Worm (Caenorhabditis elegans) whole organism, L4 larva: ENCODE results near the gene F54F7.14.

ENCODE experiments used
- D1046.2 ChIP-seq: fragments of 200-800 bp; sonication (Bioruptor generic); IDR thresholded peaks from 2 replicates; pipeline ENCODE4 v1.3.6; 2022; ENCODE audit warnings: missing genetic modification characterization, missing compliant biosample characterization
- F10B5.3 ChIP-seq: sonication (generic microtip); optimal IDR thresholded peaks from 2 replicates; lab custom pipeline; 2016; ENCODE audit warnings: mild to moderate bottlenecking, missing genetic modification characterization, missing compliant biosample characterization
- F26F4.8 ChIP-seq: fragments of 200-800 bp; sonication (Bioruptor generic); conservative IDR thresholded peaks from 2 replicates; pipeline ENCODE4 v1.3.6; 2022; ENCODE audit warnings: missing genetic modification characterization, missing compliant biosample characterization
- F37D6.2 ChIP-seq: sonication (generic microtip); optimal IDR thresholded peaks from 2 replicates; lab custom pipeline; 2016; ENCODE audit warnings: mild to moderate bottlenecking, missing genetic modification characterization, missing compliant biosample characterization
- F44E2.7 ChIP-seq: fragments of 200-800 bp; sonication (Bioruptor generic); IDR thresholded peaks from 2 replicates; pipeline ENCODE4 v2.1.2; 2022; ENCODE audit warnings: missing genetic modification characterization, missing compliant biosample characterization
- Y48G9A.11 ChIP-seq: fragments of 200-800 bp; sonication (Bioruptor generic); IDR thresholded peaks from 2 replicates; pipeline ENCODE4 v1.3.6; 2022; ENCODE audit warnings: missing genetic modification reagents, missing genetic modification characterization, missing compliant biosample characterization
- ZK546.5 ChIP-seq, 2 experiments: sonication (generic microtip); optimal IDR thresholded peaks; 2 replicates each; lab custom pipeline; 2017; ENCODE audit warnings: missing biosample characterization in 2 of 2, missing genetic modification characterization in 2 of 2
- aha-1 ChIP-seq: fragments of 150-350 bp; peaks from one replicate; lab custom pipeline; 2014; ENCODE audit warnings: missing biosample characterization, missing genetic modification characterization
- arid-1 ChIP-seq: fragments of 200-800 bp; sonication (Bioruptor generic); conservative IDR thresholded peaks from 2 replicates; pipeline ENCODE4 v1.3.6; 2022; ENCODE audit warnings: missing genetic modification reagents, missing genetic modification characterization, missing compliant biosample characterization
- ceh-28 ChIP-seq: fragments of 150-350 bp; optimal IDR thresholded peaks from 2 replicates; lab custom pipeline; 2014; ENCODE audit warnings: missing biosample characterization, missing genetic modification reagents, missing genetic modification characterization
- ceh-44 ChIP-seq: fragments of 200-800 bp; sonication (Bioruptor generic); IDR thresholded peaks from 2 replicates; pipeline ENCODE4 v1.3.6; 2022; ENCODE audit warnings: missing genetic modification reagents, missing genetic modification characterization, missing compliant biosample characterization
- ceh-62 ChIP-seq: sonication (generic microtip); optimal IDR thresholded peaks from 2 replicates; lab custom pipeline; 2017; ENCODE audit warnings: missing biosample characterization, missing genetic modification characterization
- ceh-82 ChIP-seq: sonication (generic microtip); optimal IDR thresholded peaks from 2 replicates; lab custom pipeline; 2017; ENCODE audit warnings: missing biosample characterization, missing genetic modification characterization
- cey-2 ChIP-seq: sonication (generic microtip); optimal IDR thresholded peaks from 3 replicates; lab custom pipeline; 2017; ENCODE audit warnings: missing genetic modification characterization, mild to moderate bottlenecking, missing compliant biosample characterization, antibody characterized with exemption, borderline replicate concordance; ENCODE audit not compliant: insufficient read depth
- daf-12 ChIP-seq: fragments of 150-350 bp; optimal IDR thresholded peaks from 2 replicates; lab custom pipeline; 2014; ENCODE audit warnings: missing biosample characterization, missing genetic modification reagents, missing genetic modification characterization
- daf-19 ChIP-seq: fragments of 200-800 bp; sonication (Bioruptor generic); conservative IDR thresholded peaks from 2 replicates; pipeline ENCODE4 v1.3.6; 2022; ENCODE audit warnings: missing genetic modification characterization, missing compliant biosample characterization
- dmd-9 ChIP-seq: fragments of 200-800 bp; sonication (Bioruptor generic); IDR thresholded peaks from 2 replicates; pipeline ENCODE4 v1.3.6; 2022; ENCODE audit warnings: missing genetic modification reagents, missing genetic modification characterization, missing compliant biosample characterization
- gei-8 ChIP-seq: fragments of 200-800 bp; sonication (Bioruptor generic); optimal IDR thresholded peaks from 2 replicates; lab custom pipeline; 2018; ENCODE audit warnings: mild to moderate bottlenecking, missing genetic modification characterization, missing compliant biosample characterization
- hmg-1.1 ChIP-seq: fragments of 200-800 bp; sonication (Bioruptor generic); IDR thresholded peaks from 2 replicates; pipeline ENCODE4 v1.3.6; 2022; ENCODE audit warnings: missing genetic modification reagents, missing genetic modification characterization, missing compliant biosample characterization
- lim-7 ChIP-seq: fragments of 200-800 bp; sonication (Bioruptor generic); IDR thresholded peaks from 2 replicates; pipeline ENCODE4 v1.3.6; 2022; ENCODE audit warnings: missing genetic modification characterization, missing compliant biosample characterization
- lin-15B ChIP-seq: fragments of 150-350 bp; sonication (generic microtip); optimal IDR thresholded peaks from 3 replicates; lab custom pipeline; 2014; ENCODE audit warnings: missing biosample characterization, missing genetic modification characterization
- lin-38 ChIP-seq: fragments of 200-800 bp; sonication (Bioruptor generic); IDR thresholded peaks from 2 replicates; pipeline ENCODE4 v1.3.6; 2022; ENCODE audit warnings: missing genetic modification reagents, missing genetic modification characterization, missing compliant biosample characterization
- lsy-2 ChIP-seq, 2 experiments: fragments of 150-350 bp in 1 of 2; sonication (generic microtip) in 1 of 2; optimal IDR thresholded peaks; 2 replicates each; lab custom pipeline; 2014 to 2017; ENCODE audit warnings: missing biosample characterization in 2 of 2, missing genetic modification characterization in 2 of 2
- mep-1 ChIP-seq: fragments of 150-350 bp; sonication (generic microtip); optimal IDR thresholded peaks from 3 replicates; lab custom pipeline; 2014; ENCODE audit warnings: missing biosample characterization, missing genetic modification characterization
- nhr-10 ChIP-seq: fragments of 150-350 bp; optimal IDR thresholded peaks from 2 replicates; lab custom pipeline; 2014; ENCODE audit warnings: missing biosample characterization, missing genetic modification characterization
- nhr-111 ChIP-seq: fragments of 200-800 bp; sonication (Bioruptor generic); optimal IDR thresholded peaks from 2 replicates; lab custom pipeline; 2018; ENCODE audit warnings: mild to moderate bottlenecking, missing genetic modification characterization, missing compliant biosample characterization
- nhr-25 ChIP-seq: sonication (generic microtip); optimal IDR thresholded peaks from 2 replicates; lab custom pipeline; 2017; ENCODE audit warnings: missing genetic modification characterization, mild to moderate bottlenecking, missing compliant biosample characterization, antibody characterized with exemption, moderate library complexity, borderline replicate concordance; ENCODE audit not compliant: insufficient read depth
- nhr-28 ChIP-seq: fragments of 150-350 bp; optimal IDR thresholded peaks from 2 replicates; lab custom pipeline; 2014; ENCODE audit warnings: missing biosample characterization, missing genetic modification characterization
- nhr-76 ChIP-seq: fragments of 150-350 bp; optimal IDR thresholded peaks from 2 replicates; lab custom pipeline; 2014; ENCODE audit warnings: missing biosample characterization, missing genetic modification characterization
- nhr-77 ChIP-seq: fragments of 150-350 bp; optimal IDR thresholded peaks from 2 replicates; lab custom pipeline; 2014; ENCODE audit warnings: missing biosample characterization, missing genetic modification characterization
- saeg-2 ChIP-seq: fragments of 200-800 bp; sonication (Bioruptor generic); IDR thresholded peaks from 2 replicates; pipeline ENCODE4 v1.3.6; 2022; ENCODE audit warnings: missing genetic modification reagents, missing genetic modification characterization, missing compliant biosample characterization
- snpc-1.2 ChIP-seq: fragments of 200-800 bp; sonication (Bioruptor generic); IDR thresholded peaks from 2 replicates; pipeline ENCODE4 v1.3.6; 2022; ENCODE audit warnings: missing genetic modification reagents, missing genetic modification characterization, missing compliant biosample characterization
- snpc-4 ChIP-seq: fragments of 150-350 bp; optimal IDR thresholded peaks from 2 replicates; lab custom pipeline; 2014; ENCODE audit warnings: missing biosample characterization, missing genetic modification characterization
- tag-97 ChIP-seq: fragments of 200-800 bp; sonication (Bioruptor generic); IDR thresholded peaks from 2 replicates; pipeline ENCODE4 v1.3.6; 2022; ENCODE audit warnings: missing genetic modification characterization, missing compliant biosample characterization
- tra-1 ChIP-seq: fragments of 200-800 bp; sonication (Bioruptor generic); IDR thresholded peaks from 2 replicates; pipeline ENCODE4 v1.3.6; 2022; ENCODE audit warnings: missing genetic modification reagents, missing genetic modification characterization, missing compliant biosample characterization
- unc-39 ChIP-seq: sonication (generic microtip); optimal IDR thresholded peaks from 2 replicates; lab custom pipeline; 2017; ENCODE audit warnings: missing biosample characterization, missing genetic modification characterization
- unc-62 ChIP-seq, 3 experiments: fragments of 150-350 bp in 1 of 3; sonication (generic microtip); optimal IDR thresholded peaks in 2 of 3; peaks in 1 of 3; 1 replicate in 1 of 3; 2 replicates in 2 of 3; lab custom pipeline; 2014 to 2017; ENCODE audit warnings: missing biosample characterization in 3 of 3, missing genetic modification characterization in 3 of 3, missing genetic modification reagents in 3 of 3, missing genotype in 1 of 3
- zag-1 ChIP-seq: fragments of 150-350 bp; optimal IDR thresholded peaks from 2 replicates; lab custom pipeline; 2014; ENCODE audit warnings: missing biosample characterization, missing genetic modification characterization
- zfp-2 ChIP-seq: sonication (generic microtip); optimal IDR thresholded peaks from 2 replicates; lab custom pipeline; 2016; ENCODE audit warnings: mild to moderate bottlenecking, missing genetic modification characterization, missing compliant biosample characterization
- zfp-3 ChIP-seq: fragments of 200-800 bp; sonication (Bioruptor generic); conservative IDR thresholded peaks from 2 replicates; pipeline ENCODE4 v1.3.6; 2022; ENCODE audit warnings: missing genetic modification reagents, missing genetic modification characterization, missing compliant biosample characterization
- zip-11 ChIP-seq: fragments of 200-800 bp; sonication (Bioruptor generic); IDR thresholded peaks from 2 replicates; pipeline ENCODE4 v1.3.6; 2022; ENCODE audit warnings: missing genetic modification characterization, missing compliant biosample characterization
- ztf-11 ChIP-seq: fragments of 150-350 bp; optimal IDR thresholded peaks from 2 replicates; lab custom pipeline; 2014; ENCODE audit warnings: missing biosample characterization, missing genetic modification characterization

Gene F54F7.14

DNA sequence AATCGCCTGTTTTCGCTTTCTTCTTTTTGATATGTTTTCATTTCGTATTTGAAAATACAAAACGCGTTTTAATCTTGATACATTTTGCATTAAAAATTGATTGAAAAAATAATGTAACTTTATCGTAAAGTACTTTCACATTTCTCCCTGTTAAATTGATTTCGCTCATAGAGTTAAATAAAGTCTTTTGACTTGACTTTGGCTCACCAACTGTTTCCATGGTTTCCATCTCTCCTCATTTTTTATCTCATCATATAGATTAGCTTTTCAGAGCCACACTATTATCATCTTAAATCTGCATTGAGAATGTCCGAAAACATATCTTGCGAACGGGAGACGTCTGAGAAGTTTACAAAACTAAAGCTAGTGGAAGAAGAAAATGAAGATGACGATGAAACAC lies 12.6 kb downstream of the F54F7.14 start, which contains the start of gene F54F7.10:
F54F7.10 (plus strand) TSS at position 301 of the 400 bp plus-strand sequence.
- TF ChIP-seq F44E2.7 (GFP tag; lab: Robert Waterston, UW): no peak
- no peak for TF ChIP-seq nhr-10
- TF ChIP-seq dmd-9 (GFP tag; lab: Robert Waterston, UW): no peak
- TF ChIP-seq unc-62 (GFP tag; optimal IDR thresholded peaks at IDR 0.05 in 1 of 2; lab: Kevin White, UChicago): no peak
- no peak for TF ChIP-seq unc-62 (tag; optimal IDR thresholded peaks at IDR 0.05; lab: Kevin White, UChicago)
- TF ChIP-seq ztf-11 (tag; lab: Kevin White, UChicago): no peak
- TF ChIP-seq lin-15B: no peak
- no peak for TF ChIP-seq ceh-28 (tag; lab: Kevin White, UChicago)
- no peak for TF ChIP-seq ceh-62 (tag; lab: Kevin White, UChicago)
- no peak for TF ChIP-seq F37D6.2 (tag; lab: Kevin White, UChicago)
- no peak for TF ChIP-seq snpc-1.2
- TF ChIP-seq nhr-111 (GFP tag; lab: Kevin White, UChicago): no peak

DNA sequence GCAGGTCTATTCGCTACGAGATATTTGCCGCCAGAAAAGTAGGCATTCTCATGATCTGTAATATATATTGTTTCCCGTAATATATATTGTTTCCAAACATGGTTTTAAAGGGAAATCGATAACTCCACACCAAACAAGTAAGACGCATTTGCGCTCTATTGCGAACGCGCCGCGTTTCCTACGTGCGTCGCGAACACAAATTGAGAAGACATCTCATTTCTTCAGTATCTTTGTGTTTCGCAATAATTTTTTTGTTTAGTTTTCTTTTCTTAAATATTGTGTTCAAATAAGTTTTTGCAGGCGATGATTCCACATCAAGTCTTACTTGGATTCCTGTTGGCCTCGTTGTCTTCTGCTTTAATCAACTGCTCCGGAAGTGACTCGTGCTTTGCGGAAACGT lies 14.4 kb downstream of the F54F7.14 start, which contains the start of gene F54F7.6:
F54F7.6 (plus strand) TSS at position 301 of the 400 bp plus-strand sequence.
- no peak for TF ChIP-seq zag-1
- TF ChIP-seq gei-8: no peak
- peak in 1 of 2 experiments; percentile 69 for TF ChIP-seq unc-62 (GFP tag; optimal IDR thresholded peaks at IDR 0.05 in 1 of 2; lab: Kevin White, UChicago)
- no peak for TF ChIP-seq unc-62 (tag; optimal IDR thresholded peaks at IDR 0.05; lab: Kevin White, UChicago)
- no peak for TF ChIP-seq nhr-77 (tag; lab: Kevin White, UChicago)

DNA sequence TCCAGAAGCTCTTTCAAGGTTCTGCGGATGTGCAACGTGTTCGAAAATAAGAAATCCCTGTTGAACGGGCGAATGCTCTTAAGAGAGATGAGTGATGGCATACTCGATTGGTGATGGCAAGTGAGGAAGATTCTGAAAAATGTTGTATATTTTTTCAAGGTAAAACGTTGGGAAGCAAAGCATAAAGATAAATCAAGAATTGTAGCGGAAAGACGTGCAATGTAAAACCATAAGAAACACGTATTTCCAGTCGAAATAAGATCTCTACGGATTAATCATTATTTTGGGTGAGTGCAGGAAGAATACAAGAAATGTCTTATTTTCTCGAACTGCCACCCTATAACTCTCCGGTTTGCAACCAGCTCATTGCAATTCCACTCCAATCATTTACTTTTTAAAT lies 18.6 kb downstream of the F54F7.14 start, which contains the start of gene dot-1.2:
dot-1.2 (minus strand) TSS at position 101 of the 400 bp plus-strand sequence.
- TF ChIP-seq mep-1 (tag; lab: Kevin White, UChicago): no peak
- peak in 1 of 2 experiments; percentile 43 for TF ChIP-seq unc-62 (GFP tag; optimal IDR thresholded peaks at IDR 0.05 in 1 of 2; lab: Kevin White, UChicago)
- TF ChIP-seq unc-62 (tag; optimal IDR thresholded peaks at IDR 0.05; lab: Kevin White, UChicago): no peak
- TF ChIP-seq, all 104 proteins: peak for 1

DNA sequence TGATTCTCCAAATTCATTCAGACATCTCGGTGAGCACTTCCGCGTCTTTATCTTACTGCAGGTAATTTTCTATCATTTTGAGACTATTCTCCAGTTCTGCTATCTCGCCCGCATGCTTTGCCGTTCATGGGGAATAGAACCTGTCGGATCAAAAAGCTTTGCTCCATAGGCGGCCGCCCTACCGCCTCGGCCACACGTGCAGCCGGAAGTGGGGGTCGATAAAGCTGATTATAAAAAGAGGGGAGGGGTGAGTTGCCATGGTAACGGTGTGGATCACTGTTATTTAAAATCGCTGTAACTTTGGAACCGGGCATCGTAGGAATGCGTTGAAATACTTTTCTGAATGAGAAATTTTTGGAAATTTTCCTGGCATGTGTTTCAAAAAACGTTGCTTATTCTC lies 19.7 kb downstream of the F54F7.14 start:
- TF ChIP-seq arid-1 (GFP tag; lab: Robert Waterston, UW): no peak
- TF ChIP-seq saeg-2 (GFP tag; lab: Robert Waterston, UW): no peak
- no peak for TF ChIP-seq snpc-4 (tag; lab: Kevin White, UChicago)
- no peak for TF ChIP-seq tag-97 (GFP tag; lab: Robert Waterston, UW)
- peak; percentile 13 for TF ChIP-seq aha-1 (tag; lab: Kevin White, UChicago)
- TF ChIP-seq tra-1: peak; percentile 47; the same call in 1 of the 2 replicates
- no peak for TF ChIP-seq unc-39 (tag; lab: Kevin White, UChicago)
- TF ChIP-seq ceh-44 (GFP tag; lab: Robert Waterston, UW): 0 out of 2 replicates have a peak, but pooled peaks have one; percentile 27
- no peak for TF ChIP-seq nhr-25 (tag; lab: Kevin White, UChicago)

DNA sequence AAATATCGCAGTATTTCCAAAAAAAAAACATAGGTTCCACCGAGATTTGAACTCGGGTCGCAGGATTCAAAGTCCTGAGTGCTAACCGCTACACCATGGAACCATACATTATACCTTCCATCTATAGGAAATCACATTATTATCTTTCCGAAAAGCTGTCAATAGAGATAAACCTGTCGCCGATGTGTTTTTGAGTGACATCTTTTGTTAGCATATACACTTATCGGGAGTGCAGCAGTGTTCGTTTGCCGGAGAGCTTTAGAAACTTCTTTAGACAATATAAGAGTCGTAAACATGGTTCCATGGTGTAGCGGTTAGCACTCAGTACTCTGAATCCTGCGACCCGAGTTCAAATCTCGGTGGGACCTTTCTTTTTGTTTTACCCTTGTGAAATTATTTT lies 21.5 kb downstream of the F54F7.14 start:
- TF ChIP-seq zip-11: no peak; the same call in 1 of the 2 replicates
- peak; percentile 65 for TF ChIP-seq hmg-1.1 (GFP tag; lab: Robert Waterston, UW)
- peak; percentile 38; the same call in 1 of the 2 replicates for TF ChIP-seq F26F4.8 (GFP tag; lab: Robert Waterston, UW)
- TF ChIP-seq ZK546.5 (tag; optimal IDR thresholded peaks at IDR 0.05; lab: Kevin White, UChicago): no peak
- peak; percentile 76; the same call in 1 of the 2 replicates for TF ChIP-seq lim-7
- peak; percentile 70 for TF ChIP-seq tra-1
- 0 out of 2 replicates have a peak, but pooled peaks have one; percentile 19 for TF ChIP-seq daf-19 (GFP tag; lab: Robert Waterston, UW)
- TF ChIP-seq zfp-3 (GFP tag; lab: Robert Waterston, UW): no peak
- TF ChIP-seq ceh-44 (GFP tag; lab: Robert Waterston, UW): 0 out of 2 replicates have a peak, but pooled peaks have one; percentile 26
- TF ChIP-seq F44E2.7 (GFP tag; lab: Robert Waterston, UW): no peak
- no peak for TF ChIP-seq ceh-82 (tag; lab: Kevin White, UChicago)
- TF ChIP-seq ceh-28 (tag; lab: Kevin White, UChicago): no peak
- TF ChIP-seq daf-12: no peak
- no peak for TF ChIP-seq lin-38 (GFP tag; lab: Robert Waterston, UW)
- TF ChIP-seq F10B5.3: no peak
- TF ChIP-seq lsy-2 (tag; optimal IDR thresholded peaks at IDR 0.05; lab: Kevin White, UChicago): no peak
- no peak for TF ChIP-seq F37D6.2 (tag; lab: Kevin White, UChicago)
- no peak for TF ChIP-seq gei-8
- TF ChIP-seq cey-2 (tag; lab: Kevin White, UChicago): no peak
- TF ChIP-seq Y48G9A.11 (GFP tag; lab: Robert Waterston, UW): no peak
- no peak for TF ChIP-seq zfp-2
- no peak for TF ChIP-seq nhr-28 (tag; lab: Kevin White, UChicago)
- no peak for TF ChIP-seq D1046.2 (GFP tag; lab: Robert Waterston, UW)
- TF ChIP-seq nhr-76 (tag; lab: Kevin White, UChicago): no peak
